Worm (Caenorhabditis elegans) whole organism, mixed stage, embryonic: Measurements from ENCODE around the gene F38E1.6.
A peak's percentile ranks its signal among the peaks of the same experiment; 100 is the strongest.

Experiments used
- bed-3 ChIP-seq: fragments of 200-800 bp; sonication (Bioruptor generic); optimal IDR thresholded peaks from 3 replicates; lab custom pipeline; 2018; ENCODE audit warnings: mild to moderate bottlenecking, missing genetic modification characterization, moderate library complexity, missing compliant biosample characterization
- blmp-1 ChIP-seq: fragments of 150-350 bp; optimal IDR thresholded peaks from 2 replicates; lab custom pipeline; 2014; ENCODE audit warnings: missing biosample characterization, missing genetic modification characterization
- ceh-43 ChIP-seq: fragments of 200-800 bp; sonication (Bioruptor generic); optimal IDR thresholded peaks from 2 replicates; lab custom pipeline; 2018; ENCODE audit warnings: mild to moderate bottlenecking, missing genetic modification characterization, moderate library complexity, missing compliant biosample characterization
- ces-1 ChIP-seq: fragments of 150-350 bp; optimal IDR thresholded peaks from 2 replicates; lab custom pipeline; 2014; ENCODE audit warnings: missing biosample characterization, missing genetic modification reagents, missing genetic modification characterization
- cnd-1 ChIP-seq: fragments of 200-800 bp; sonication (Bioruptor generic); optimal IDR thresholded peaks from 2 replicates; lab custom pipeline; 2018; ENCODE audit warnings: mild to moderate bottlenecking, missing genetic modification characterization, missing compliant biosample characterization
- elt-1 ChIP-seq: sonication (generic microtip); optimal IDR thresholded peaks from 2 replicates; lab custom pipeline; 2017; ENCODE audit warnings: missing genetic modification characterization, mild to moderate bottlenecking, missing compliant biosample characterization, antibody characterized with exemption, moderate library complexity, borderline replicate concordance; ENCODE audit not compliant: insufficient read depth
- elt-3 ChIP-seq: fragments of 150-350 bp; optimal IDR thresholded peaks from 2 replicates; lab custom pipeline; 2014; ENCODE audit warnings: missing biosample characterization, missing genetic modification characterization
- ham-2 ChIP-seq: fragments of 200-800 bp; sonication (Bioruptor generic); optimal IDR thresholded peaks from 2 replicates; lab custom pipeline; 2018; ENCODE audit warnings: mild to moderate bottlenecking, missing genetic modification characterization, missing compliant biosample characterization
- mep-1 ChIP-seq: fragments of 150-350 bp; optimal IDR thresholded peaks from 2 replicates; lab custom pipeline; 2017; ENCODE audit warnings: missing biosample characterization, missing genetic modification reagents, missing genetic modification characterization, inconsistent platforms
- nhr-12 ChIP-seq: fragments of 150-350 bp; optimal IDR thresholded peaks from 2 replicates; lab custom pipeline; 2014; ENCODE audit warnings: missing biosample characterization, missing genetic modification characterization
- sem-2 ChIP-seq: fragments of 200-800 bp; sonication (Bioruptor generic); optimal IDR thresholded peaks from 2 replicates; lab custom pipeline; 2018; ENCODE audit warnings: mild to moderate bottlenecking, missing genetic modification characterization, missing compliant biosample characterization
- snpc-4 ChIP-seq: fragments of 150-350 bp; optimal IDR thresholded peaks from 2 replicates; lab custom pipeline; 2014; ENCODE audit warnings: missing biosample characterization, missing genetic modification characterization
- tbx-8 ChIP-seq: fragments of 200-800 bp; sonication (Bioruptor generic); optimal IDR thresholded peaks from 2 replicates; lab custom pipeline; 2018; ENCODE audit warnings: mild to moderate bottlenecking, missing genetic modification characterization, moderate library complexity, missing compliant biosample characterization
- unc-120 ChIP-seq: sonication (generic microtip); optimal IDR thresholded peaks from 2 replicates; lab custom pipeline; 2017; ENCODE audit warnings: missing genetic modification characterization, missing compliant biosample characterization; ENCODE audit not compliant: poor library complexity, severe bottlenecking
- zip-8 ChIP-seq: fragments of 150-350 bp; optimal IDR thresholded peaks from 2 replicates; lab custom pipeline; 2014; ENCODE audit warnings: missing biosample characterization, missing genetic modification characterization

Gene F38E1.6

ce11 chrV:8409594-8409993, 49.7 kb downstream of the F38E1.6 start:
- TF ChIP-seq blmp-1 (tag; lab: Kevin White, UChicago) = peak; percentile 78
- no peak for TF ChIP-seq cnd-1 (tag; lab: Kevin White, UChicago)

- TF ChIP-seq snpc-4 (tag; lab: Kevin White, UChicago) (no peak), unc-120 (tag; lab: Kevin White, UChicago) (no peak), tbx-8 (GFP tag; lab: Kevin White, UChicago) (no peak), zip-8 (tag; lab: Kevin White, UChicago) (no peak), ces-1 (no peak), nhr-12 (tag; lab: Kevin White, UChicago) (no peak), bed-3 (GFP tag; lab: Kevin White, UChicago) (no peak), elt-1 (tag; lab: Kevin White, UChicago) (no peak), elt-3 (tag; lab: Kevin White, UChicago) (no peak), mep-1 (no peak), ceh-43 (GFP tag; lab: Kevin White, UChicago) (no peak), sem-2 (GFP tag; lab: Kevin White, UChicago) (no peak), ham-2 (GFP tag; lab: Kevin White, UChicago) (no peak)
Measured at ce11 chrV:8410406-8410805, 50.5 kb downstream of the F38E1.6 start, which contains the start of gene F52E1.2. F52E1.2 (plus strand) TSS chrV:8410595.
